Worm (Caenorhabditis elegans): ENCODE measurements around the gene abu-1.

ce11 chrV:10418961-10419360, 37.3 kb upstream of the abu-1 start, which contains the start of gene F15H10.5:
- no peak for TF ChIP-seq nhr-77 (tag; optimal IDR thresholded peaks at IDR 0.05)
- no peak for TF ChIP-seq nhr-237 (tag; optimal IDR thresholded peaks at IDR 0.05)
- no peak for TF ChIP-seq sdz-12 (GFP tag; optimal IDR thresholded peaks at IDR 0.05)
- no peak for TF ChIP-seq vab-7 (GFP tag; IDR thresholded peaks at IDR 0.05)

All from whole organism, L4 larva.